Fruit fly (Drosophila melanogaster) whole organism, prepupa: Measurements from ENCODE around the gene Papst2.

Experiments used
- Blimp-1 ChIP-seq: fragments of 200-800 bp; sonication (Bioruptor generic); optimal IDR thresholded peaks from 3 replicates; lab custom pipeline; 2017; ENCODE audit warnings: missing biosample characterization, missing genetic modification characterization, mild to moderate bottlenecking, moderate library complexity, missing genetic modification reagents
- CG10631 ChIP-seq: fragments of 200-800 bp; sonication (Bioruptor generic); optimal IDR thresholded peaks from 2 replicates; lab custom pipeline; 2016; ENCODE audit warnings: missing biosample characterization, missing genetic modification characterization
- CG10669 ChIP-seq: fragments of 200-800 bp; sonication (Bioruptor generic); optimal IDR thresholded peaks from 3 replicates; lab custom pipeline; 2018; ENCODE audit warnings: missing biosample characterization, mild to moderate bottlenecking, missing genetic modification characterization, moderate library complexity
- CG11762 ChIP-seq: fragments of 200-800 bp; sonication (Bioruptor generic); optimal IDR thresholded peaks from 3 replicates; lab custom pipeline; 2016; ENCODE audit warnings: missing biosample characterization, missing genetic modification characterization; ENCODE audit not compliant: insufficient read depth
- CG11902 ChIP-seq: fragments of 200-800 bp; sonication (Bioruptor generic); optimal IDR thresholded peaks from 3 replicates; lab custom pipeline; 2016; ENCODE audit warnings: missing biosample characterization, missing genetic modification characterization
- CG1621 ChIP-seq: fragments of 200-800 bp; sonication (Bioruptor generic); optimal IDR thresholded peaks from 3 replicates; lab custom pipeline; 2018; ENCODE audit warnings: missing biosample characterization, mild to moderate bottlenecking, missing genetic modification characterization
- CG3032 ChIP-seq: fragments of 200-800 bp; optimal IDR thresholded peaks from 2 replicates; lab custom pipeline; 2019; ENCODE audit warnings: missing biosample characterization, mild to moderate bottlenecking, missing genetic modification characterization, moderate library complexity
- CG31627 ChIP-seq: fragments of 200-800 bp; sonication (Bioruptor generic); optimal IDR thresholded peaks from 3 replicates; lab custom pipeline; 2016; ENCODE audit warnings: missing biosample characterization, missing genetic modification characterization
- CG4318 ChIP-seq: fragments of 200-800 bp; sonication (Bioruptor generic); optimal IDR thresholded peaks from 3 replicates; lab custom pipeline; 2017; ENCODE audit warnings: missing biosample characterization, mild to moderate bottlenecking, missing genetic modification characterization
- CG6808 ChIP-seq: fragments of 200-800 bp; sonication (Bioruptor generic); optimal IDR thresholded peaks from 3 replicates; lab custom pipeline; 2017; ENCODE audit warnings: missing biosample characterization, missing genetic modification characterization, mild to moderate bottlenecking, moderate library complexity, missing genetic modification reagents
- CG6854 ChIP-seq: fragments of 200-800 bp; sonication (Bioruptor generic); optimal IDR thresholded peaks from 2 replicates; lab custom pipeline; 2017; ENCODE audit warnings: missing biosample characterization, mild to moderate bottlenecking, missing genetic modification characterization
- CG7368 ChIP-seq: fragments of 200-800 bp; sonication (Bioruptor generic); optimal IDR thresholded peaks from 3 replicates; lab custom pipeline; 2016; ENCODE audit warnings: missing biosample characterization, missing genetic modification characterization
- CG8119 ChIP-seq: fragments of 200-800 bp; sonication (Bioruptor generic); IDR thresholded peaks from 3 replicates; pipeline ENCODE4 v1.3.6; 2022; ENCODE audit warnings: missing biosample characterization, missing genetic modification characterization
- CG8632 ChIP-seq: fragments of 200-800 bp; sonication (Bioruptor generic); optimal IDR thresholded peaks from 3 replicates; lab custom pipeline; 2016; ENCODE audit warnings: missing biosample characterization, missing genetic modification characterization
- Eip93F ChIP-seq: fragments of 200-800 bp; sonication (Bioruptor generic); optimal IDR thresholded peaks from 2 replicates; lab custom pipeline; 2016; ENCODE audit warnings: missing biosample characterization, mild to moderate bottlenecking, missing genetic modification characterization
- Ets21C ChIP-seq: fragments of 200-800 bp; sonication (Bioruptor generic); optimal IDR thresholded peaks from 3 replicates; lab custom pipeline; 2016; ENCODE audit warnings: missing biosample characterization, missing genetic modification characterization
- Ets96B ChIP-seq: fragments of 200-800 bp; optimal IDR thresholded peaks from 2 replicates; lab custom pipeline; 2019; ENCODE audit warnings: missing biosample characterization, mild to moderate bottlenecking, missing genetic modification characterization, moderate library complexity
- Gug ChIP-seq: fragments of 200-800 bp; sonication (Bioruptor generic); IDR thresholded peaks from 2 replicates; pipeline ENCODE4 v1.3.6; 2022; ENCODE audit warnings: missing biosample characterization, missing genetic modification characterization
- Hr38 ChIP-seq: sonication (Bioruptor generic); optimal IDR thresholded peaks from 2 replicates; lab custom pipeline; 2016; ENCODE audit warnings: missing biosample characterization, missing genetic modification characterization
- Hr4 ChIP-seq: fragments of 200-800 bp; sonication (Bioruptor generic); optimal IDR thresholded peaks from 3 replicates; lab custom pipeline; 2016; ENCODE audit warnings: missing biosample characterization, missing genetic modification characterization
- OdsH ChIP-seq: fragments of 200-800 bp; sonication (Bioruptor generic); optimal IDR thresholded peaks from 3 replicates; lab custom pipeline; 2016; ENCODE audit warnings: missing biosample characterization, missing genetic modification characterization
- Sox14 ChIP-seq: fragments of 200-800 bp; sonication (Bioruptor generic); optimal IDR thresholded peaks from 3 replicates; lab custom pipeline; 2016; ENCODE audit warnings: missing biosample characterization, missing genetic modification characterization
- Sox15 ChIP-seq: fragments of 200-800 bp; sonication (Bioruptor generic); optimal IDR thresholded peaks from 3 replicates; lab custom pipeline; 2016; ENCODE audit warnings: missing biosample characterization, missing genetic modification characterization
- achi ChIP-seq: fragments of 200-800 bp; sonication (Bioruptor generic); optimal IDR thresholded peaks from 3 replicates; lab custom pipeline; 2016; ENCODE audit warnings: missing biosample characterization, missing genetic modification characterization
- cyc ChIP-seq: fragments of 200-800 bp; sonication (Bioruptor generic); optimal IDR thresholded peaks from 3 replicates; lab custom pipeline; 2016; ENCODE audit warnings: missing biosample characterization, missing genetic modification characterization
- dac ChIP-seq: fragments of 200-800 bp; sonication (Bioruptor generic); optimal IDR thresholded peaks from 2 replicates; lab custom pipeline; 2017; ENCODE audit warnings: missing biosample characterization, mild to moderate bottlenecking, missing genetic modification characterization
- dsx ChIP-seq: fragments of 200-800 bp; optimal IDR thresholded peaks from 3 replicates; lab custom pipeline; 2019; ENCODE audit warnings: missing biosample characterization, mild to moderate bottlenecking, missing genetic modification characterization, moderate library complexity; ENCODE audit not compliant: poor library complexity, severe bottlenecking
- esn ChIP-seq: fragments of 200-800 bp; sonication (Bioruptor generic); optimal IDR thresholded peaks from 2 replicates; lab custom pipeline; 2016; ENCODE audit warnings: missing biosample characterization, mild to moderate bottlenecking, missing genetic modification characterization, moderate library complexity
- fkh ChIP-seq: fragments of 200-800 bp; sonication (Bioruptor generic); optimal IDR thresholded peaks from 3 replicates; lab custom pipeline; 2017; ENCODE audit warnings: missing biosample characterization, mild to moderate bottlenecking, missing genetic modification characterization, moderate library complexity
- lz ChIP-seq: fragments of 200-800 bp; sonication (Bioruptor generic); optimal IDR thresholded peaks from 3 replicates; lab custom pipeline; 2016; ENCODE audit warnings: missing biosample characterization, missing genetic modification characterization
- net ChIP-seq: fragments of 200-800 bp; sonication (Bioruptor generic); optimal IDR thresholded peaks from 3 replicates; lab custom pipeline; 2016; ENCODE audit warnings: missing biosample characterization, missing genetic modification characterization
- pdm3 ChIP-seq: fragments of 200-800 bp; sonication (Bioruptor generic); optimal IDR thresholded peaks from 3 replicates; lab custom pipeline; 2016; ENCODE audit warnings: missing biosample characterization, missing genetic modification characterization
- ss ChIP-seq, 2 experiments: fragments of 200-800 bp; sonication (Bioruptor generic); optimal IDR thresholded peaks; 2 replicates in 1 of 2; 3 replicates in 1 of 2; lab custom pipeline; 2017 to 2018; ENCODE audit warnings: mild to moderate bottlenecking in 2 of 2, missing biosample characterization in 2 of 2, missing genetic modification characterization in 2 of 2, moderate library complexity in 1 of 2
- svp ChIP-seq: fragments of 200-800 bp; sonication (Bioruptor generic); peaks from one replicate; lab custom pipeline; 2016; ENCODE audit warnings: missing biosample characterization, missing genetic modification characterization
- topi ChIP-seq: fragments of 200-800 bp; sonication (Bioruptor generic); optimal IDR thresholded peaks from 3 replicates; lab custom pipeline; 2016; ENCODE audit warnings: missing biosample characterization, missing genetic modification characterization

The Papst2 gene

DNA sequence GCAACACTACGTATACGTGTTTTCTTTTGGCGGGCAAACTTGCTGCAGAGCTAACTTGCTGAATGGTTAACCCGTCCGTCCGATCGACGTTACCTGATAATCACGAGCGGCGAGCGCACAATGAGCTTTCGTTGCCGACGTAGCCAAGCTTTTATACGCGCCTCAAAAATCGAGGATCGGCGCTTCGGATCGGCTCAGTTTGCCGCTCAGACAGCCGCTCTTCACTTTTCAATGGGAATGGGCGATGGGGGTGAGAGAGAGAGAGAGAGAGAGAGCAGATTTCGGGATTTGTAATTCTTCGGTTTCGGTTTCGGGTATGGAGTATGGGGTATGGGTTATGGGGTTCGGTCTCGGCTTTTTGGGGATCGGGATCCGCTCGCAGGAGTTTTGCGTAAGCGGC is 10.6 kb upstream of the Papst2 start, which contains the start of gene Ilp8:
TSS of gene Ilp8 (minus strand) at position 110 of the 400 bp plus-strand sequence.
- TF ChIP-seq achi (GFP tag; lab: Kevin White, UChicago) (no peak), CG6808 (GFP tag; lab: Kevin White, UChicago) (no peak), CG7368 (no peak), Ets21C (no peak), Ets96B (tag; lab: Kevin White, UChicago) (no peak), Blimp-1 (GFP tag; lab: Kevin White, UChicago) (peak; percentile 13), net (GFP tag; lab: Kevin White, UChicago) (no peak), CG6854 (GFP tag; lab: Kevin White, UChicago) (peak; percentile 49)

DNA sequence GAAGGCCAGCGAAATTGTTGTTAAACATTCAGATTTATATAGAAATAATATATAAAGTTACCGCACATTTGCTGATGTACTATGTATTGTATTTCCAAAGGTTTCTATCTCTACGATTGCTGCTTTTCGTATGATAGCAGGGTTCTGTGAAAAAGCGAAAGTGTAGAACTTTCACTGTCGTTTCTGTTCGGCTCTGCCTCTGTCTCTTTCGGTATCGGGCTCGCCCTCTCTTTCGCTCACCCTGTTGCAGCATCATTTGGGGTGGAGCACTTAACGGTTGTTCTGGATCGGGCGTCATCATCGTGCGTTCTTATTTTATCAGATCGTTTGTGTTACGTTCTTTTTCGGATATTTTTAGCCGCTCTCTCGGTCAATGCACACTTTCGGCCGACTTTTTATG is 9.3 kb upstream of the Papst2 start:
- TF ChIP-seq OdsH (GFP tag; lab: Kevin White, UChicago) (no peak), CG8119 (GFP tag; lab: Robert Waterston, UW) (no peak), Blimp-1 (GFP tag; lab: Kevin White, UChicago) (peak; percentile 95)

DNA sequence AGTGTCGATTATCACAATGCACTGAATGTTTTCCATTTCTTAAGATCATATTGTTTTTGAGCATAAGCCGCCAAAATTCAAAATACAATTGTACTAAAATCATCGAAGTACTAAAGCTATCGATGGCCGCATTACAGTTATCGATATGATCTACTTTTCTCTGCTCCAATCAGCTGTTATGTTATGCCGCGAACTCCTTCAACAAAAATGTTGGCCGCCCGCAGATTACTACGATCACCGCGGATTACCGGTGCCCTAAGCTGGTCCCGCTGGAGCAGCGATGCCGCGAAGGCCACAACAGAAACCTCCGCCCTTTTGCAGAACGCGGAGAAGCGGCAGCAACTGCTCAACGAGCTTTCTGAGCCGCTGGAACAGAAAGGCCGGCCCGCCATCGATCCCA is 7.1 kb upstream of the Papst2 start, which contains the start of gene beg:
TSS of gene beg (plus strand) at position 177 of the 400 bp plus-strand sequence.
- TF ChIP-seq cyc (GFP tag; lab: Kevin White, UChicago) (no peak), svp (no peak), Ets96B (tag; lab: Kevin White, UChicago) (no peak), Hr38 (GFP tag; lab: Kevin White, UChicago) (no peak), Eip93F (GFP tag; lab: Kevin White, UChicago) (no peak), dac (GFP tag; lab: Kevin White, UChicago) (no peak), OdsH (GFP tag; lab: Kevin White, UChicago) (no peak), CG8119 (GFP tag; lab: Robert Waterston, UW) (no peak), CG8632 (GFP tag; lab: Kevin White, UChicago) (no peak), Gug (GFP tag; lab: Robert Waterston, UW) (no peak), CG4318 (GFP tag; lab: Kevin White, UChicago) (no peak), Hr4 (GFP tag; lab: Kevin White, UChicago) (no peak), dsx (GFP tag; lab: Kevin White, UChicago) (no peak), CG10669 (GFP tag; lab: Kevin White, UChicago) (no peak), CG31627 (GFP tag; lab: Kevin White, UChicago) (no peak), pdm3 (GFP tag; lab: Kevin White, UChicago) (no peak), CG11902 (GFP tag; lab: Kevin White, UChicago) (no peak), Sox15 (GFP tag; lab: Kevin White, UChicago) (no peak), CG3032 (no peak), ss (GFP tag; optimal IDR thresholded peaks at IDR 0.05; lab: Kevin White, UChicago) (no peak)

DNA sequence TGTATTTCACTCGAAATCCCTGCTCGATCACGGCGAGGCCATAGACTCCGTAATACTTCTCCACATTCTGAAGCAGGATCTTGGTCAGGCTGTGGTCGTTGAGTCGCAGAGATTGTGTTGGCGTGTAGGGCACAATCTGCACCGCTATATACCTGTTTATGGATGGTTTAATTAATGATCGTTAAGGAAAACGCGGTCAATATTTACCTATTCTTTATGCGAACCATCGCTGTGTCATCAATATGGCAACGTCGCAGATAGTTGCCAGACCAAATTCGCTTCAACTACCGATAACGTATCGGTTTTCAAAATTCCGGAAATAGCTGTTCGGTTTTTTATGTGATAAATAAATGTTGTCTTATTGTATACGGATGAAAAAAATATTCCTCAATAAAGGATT is 2.2 kb downstream of the Papst2 start, which contains the start of gene Pop5:
TSS of gene Pop5 (minus strand) at position 240 of the 400 bp plus-strand sequence.
- TF ChIP-seq esn (GFP tag; lab: Kevin White, UChicago) (peak; percentile 33), CG11762 (GFP tag; lab: Kevin White, UChicago) (no peak), CG1621 (peak; percentile 3), Sox14 (GFP tag; lab: Kevin White, UChicago) (no peak), CG10631 (GFP tag; lab: Kevin White, UChicago) (no peak), OdsH (GFP tag; lab: Kevin White, UChicago) (no peak), lz (GFP tag; lab: Kevin White, UChicago) (no peak), fkh (GFP tag; lab: Kevin White, UChicago) (peak; percentile 98), topi (no peak)
